Worm (Caenorhabditis elegans) whole organism, L4/young adult: ENCODE data around the gene nfki-1.

ENCODE experiments used
- W03F9.2 ChIP-seq: fragments of 150-350 bp; optimal IDR thresholded peaks from 2 replicates; lab custom pipeline; 2014; ENCODE audit warnings: missing biosample characterization, missing genetic modification characterization
- dao-5 ChIP-seq: sonication (generic microtip); optimal IDR thresholded peaks from 2 replicates; lab custom pipeline; 2016; ENCODE audit warnings: missing genotype, missing genetic modification characterization, moderate library complexity, missing compliant biosample characterization
- him-1 ChIP-seq: sonication (generic microtip); optimal IDR thresholded peaks from 2 replicates; lab custom pipeline; 2016; ENCODE audit warnings: missing genotype, missing genetic modification reagents, missing genetic modification characterization, missing compliant biosample characterization

- no peak for TF ChIP-seq him-1
- TF ChIP-seq dao-5 (tag; lab: Kevin White, UChicago), result no peak
- no peak for TF ChIP-seq W03F9.2
Observed at ce11 chrX:15317146-15317545, 37.9 kb upstream of the nfki-1 start, which contains the start of gene glb-28.
